Worm (Caenorhabditis elegans): ENCODE data around the gene cht-6.

The cht-6 gene

ce11 chrV:6413057-6413456 lies 1.7 kb upstream of the cht-6 start:
- TF ChIP-seq ces-1 (GFP tag; optimal IDR thresholded peaks at IDR 0.05): no peak
- no peak for TF ChIP-seq R02D3.7 (tag; optimal IDR thresholded peaks at IDR 0.05)
- no peak for TF ChIP-seq Y5F2A.4 (GFP tag; optimal IDR thresholded peaks at IDR 0.05)
- no peak for TF ChIP-seq nhr-41 (GFP tag; IDR thresholded peaks at IDR 0.05)
- TF ChIP-seq aha-1 (tag): no peak
- TF ChIP-seq saeg-2 (GFP tag; IDR thresholded peaks at IDR 0.05): no peak
- no peak for TF ChIP-seq unc-62 (GFP tag; optimal IDR thresholded peaks at IDR 0.05 in 1 of 2)
- TF ChIP-seq unc-62 (tag; optimal IDR thresholded peaks at IDR 0.05): no peak
- no peak for TF ChIP-seq ctbp-1 (GFP tag; IDR thresholded peaks at IDR 0.05)
- no peak for TF ChIP-seq F49E8.2 (tag; optimal IDR thresholded peaks at IDR 0.05; ENCODE audit: borderline replicate concordance)
- TF ChIP-seq ceh-28 (tag; optimal IDR thresholded peaks at IDR 0.05): no peak
- TF ChIP-seq attf-4 (tag; optimal IDR thresholded peaks at IDR 0.05): no peak
- TF ChIP-seq lin-15B (tag; optimal IDR thresholded peaks at IDR 0.05): no peak
- TF ChIP-seq ama-1 (optimal IDR thresholded peaks at IDR 0.05): no peak
- no peak for TF ChIP-seq egl-27 (tag; optimal IDR thresholded peaks at IDR 0.05)
- no peak for TF ChIP-seq dmd-8 (GFP tag; IDR thresholded peaks at IDR 0.05)
- peak; percentile 78 for TF ChIP-seq lin-1 (GFP tag; IDR thresholded peaks at IDR 0.05)
- TF ChIP-seq zip-11 (GFP tag; IDR thresholded peaks at IDR 0.05): no peak
- no peak for TF ChIP-seq ceh-44 (GFP tag; IDR thresholded peaks at IDR 0.05)
- TF ChIP-seq tra-1 (GFP tag; IDR thresholded peaks at IDR 0.05): peak; percentile 80; the same call in 1 of the 2 replicates
- no peak for TF ChIP-seq daf-12 (tag; optimal IDR thresholded peaks at IDR 0.05)
- TF ChIP-seq mdt-29 (GFP tag; IDR thresholded peaks at IDR 0.05): no peak
- TF ChIP-seq aly-2 (tag; optimal IDR thresholded peaks at IDR 0.05): no peak
- no peak for TF ChIP-seq unc-130 (GFP tag; optimal IDR thresholded peaks at IDR 0.05)
- no peak for TF ChIP-seq F26F4.8 (GFP tag; conservative IDR thresholded peaks at IDR 0.05)
- no peak for TF ChIP-seq mxl-2 (GFP tag; conservative IDR thresholded peaks at IDR 0.05)
- TF ChIP-seq nhr-76 (tag; optimal IDR thresholded peaks at IDR 0.05): no peak
- no peak for TF ChIP-seq ceh-62 (tag; optimal IDR thresholded peaks at IDR 0.05)
- TF ChIP-seq zag-1 (tag; optimal IDR thresholded peaks at IDR 0.05): no peak
- TF ChIP-seq ztf-7 (tag; optimal IDR thresholded peaks at IDR 0.05): no peak
- TF ChIP-seq T20F7.1 (GFP tag; optimal IDR thresholded peaks at IDR 0.05): peak; percentile 35
- TF ChIP-seq rbr-2 (tag; optimal IDR thresholded peaks at IDR 0.05): no peak
- peak; percentile 86 for TF ChIP-seq dve-1 (tag; optimal IDR thresholded peaks at IDR 0.05; ENCODE audit: insufficient read depth)
- no peak for TF ChIP-seq lin-38 (GFP tag; IDR thresholded peaks at IDR 0.05)
- peak; percentile 85 for TF ChIP-seq hlh-11 (tag; optimal IDR thresholded peaks at IDR 0.05)
- no peak for TF ChIP-seq lin-29 (GFP tag; IDR thresholded peaks at IDR 0.05)
- no peak for TF ChIP-seq lsy-2 (tag; optimal IDR thresholded peaks at IDR 0.05)
- TF ChIP-seq ceh-32 (tag; optimal IDR thresholded peaks at IDR 0.05; ENCODE audit: poor library complexity): no peak
- TF ChIP-seq lin-39 (tag; optimal IDR thresholded peaks at IDR 0.05): no peak
- TF ChIP-seq madf-5 (GFP tag; IDR thresholded peaks at IDR 0.05): no peak
- no peak for TF ChIP-seq lin-13 (GFP tag; optimal IDR thresholded peaks at IDR 0.05)
- no peak for TF ChIP-seq nhr-111 (GFP tag; optimal IDR thresholded peaks at IDR 0.05)
- no peak for TF ChIP-seq ZK337.2 (GFP tag; IDR thresholded peaks at IDR 0.05)
- TF ChIP-seq nhr-102 (tag; optimal IDR thresholded peaks at IDR 0.05): peak; percentile 72
- no peak for TF ChIP-seq pha-4 (GFP tag; IDR thresholded peaks at IDR 0.05)
- TF ChIP-seq pha-4 (tag; optimal IDR thresholded peaks at IDR 0.05): no peak
- no peak for TF ChIP-seq nhr-10 (tag; optimal IDR thresholded peaks at IDR 0.05)
- TF ChIP-seq zfp-2 (tag; optimal IDR thresholded peaks at IDR 0.05): no peak
- peak; percentile 70; the same call in 1 of the 2 replicates for TF ChIP-seq php-3 (GFP tag; IDR thresholded peaks at IDR 0.05)
- peak in 1 of 2 experiments; percentile 46 for TF ChIP-seq mdl-1 (tag; optimal IDR thresholded peaks at IDR 0.05)
- no peak for TF ChIP-seq lir-3 (tag; optimal IDR thresholded peaks at IDR 0.05)
- TF ChIP-seq mxl-3 (GFP tag; optimal IDR thresholded peaks at IDR 0.05): peak; percentile 57
- peak in 1 of 2 experiments; percentile 41 for TF ChIP-seq daf-16 (GFP tag; optimal IDR thresholded peaks at IDR 0.05)
- peak; percentile 52 for TF ChIP-seq daf-16 (tag; optimal IDR thresholded peaks at IDR 0.05)
